Fruit fly (Drosophila melanogaster) whole organism, embryonic: ENCODE measurements around the gene Srp14.

Experiments
- Asciz ChIP-seq: fragments of 200-800 bp; sonication (Bioruptor generic); optimal IDR thresholded peaks from 2 replicates; lab custom pipeline; 2017; ENCODE audit warnings: missing biosample characterization, mild to moderate bottlenecking, missing genetic modification characterization, missing genetic modification reagents
- Atf6 ChIP-seq: fragments of 200-800 bp; sonication (Bioruptor generic); IDR thresholded peaks from 2 replicates; pipeline ENCODE4 v1.3.6; 2022; ENCODE audit warnings: missing biosample characterization, missing genetic modification characterization
- Blimp-1 ChIP-seq: fragments of 200-800 bp; sonication (Bioruptor generic); optimal IDR thresholded peaks from 3 replicates; lab custom pipeline; 2018; ENCODE audit warnings: missing biosample characterization, missing genetic modification characterization, mild to moderate bottlenecking, moderate library complexity, missing genetic modification reagents
- CG10209 ChIP-seq: fragments of 200-800 bp; sonication (Bioruptor generic); optimal IDR thresholded peaks from 3 replicates; lab custom pipeline; 2017; ENCODE audit warnings: missing biosample characterization, mild to moderate bottlenecking, missing genetic modification characterization, missing genetic modification reagents
- CG10267 ChIP-seq: fragments of 200-800 bp; sonication (Bioruptor generic); optimal IDR thresholded peaks from 2 replicates; lab custom pipeline; 2018; ENCODE audit warnings: missing biosample characterization, mild to moderate bottlenecking, missing genetic modification characterization, moderate library complexity
- CG10274 ChIP-seq: fragments of 200-800 bp; sonication (Bioruptor generic); optimal IDR thresholded peaks from 3 replicates; lab custom pipeline; 2017; ENCODE audit warnings: missing biosample characterization, mild to moderate bottlenecking, missing genetic modification characterization
- CG11504 ChIP-seq: fragments of 200-800 bp; sonication (Bioruptor generic); optimal IDR thresholded peaks from 3 replicates; lab custom pipeline; 2019; ENCODE audit warnings: missing biosample characterization, mild to moderate bottlenecking, missing genetic modification characterization, moderate library complexity
- CG12659 ChIP-seq: fragments of 200-800 bp; sonication (Bioruptor generic); optimal IDR thresholded peaks from 3 replicates; lab custom pipeline; 2017; ENCODE audit warnings: mild to moderate bottlenecking, missing biosample characterization, missing genetic modification reagents, missing genetic modification characterization
- CG13624 ChIP-seq: fragments of 200-800 bp; sonication (Bioruptor generic); optimal IDR thresholded peaks from 2 replicates; lab custom pipeline; 2016; ENCODE audit warnings: missing biosample characterization, missing genetic modification characterization
- CG15011 ChIP-seq: fragments of 200-800 bp; sonication (Bioruptor generic); optimal IDR thresholded peaks from 3 replicates; lab custom pipeline; 2018; ENCODE audit warnings: missing biosample characterization, mild to moderate bottlenecking, missing genetic modification characterization
- CG18476 ChIP-seq: fragments of 200-800 bp; sonication (Bioruptor generic); optimal IDR thresholded peaks from 2 replicates; lab custom pipeline; 2016; ENCODE audit warnings: missing biosample characterization, mild to moderate bottlenecking, missing genetic modification characterization
- CG2129 ChIP-seq: fragments of 200-800 bp; sonication (Bioruptor generic); IDR thresholded peaks from 2 replicates; pipeline ENCODE4 v1.3.6; 2022; ENCODE audit warnings: missing biosample characterization, missing genetic modification characterization; ENCODE audit not compliant: partially characterized antibody
- CG4424 ChIP-seq: fragments of 200-800 bp; sonication (Bioruptor generic); optimal IDR thresholded peaks from 3 replicates; lab custom pipeline; 2016; ENCODE audit warnings: missing biosample characterization, missing genetic modification characterization
- CG6689 ChIP-seq: fragments of 200-800 bp; sonication (Bioruptor generic); IDR thresholded peaks from 2 replicates; pipeline ENCODE4 v1.3.6; 2022; ENCODE audit warnings: missing biosample characterization, missing genetic modification characterization
- CG6854 ChIP-seq: fragments of 200-800 bp; sonication (Bioruptor generic); optimal IDR thresholded peaks from 3 replicates; lab custom pipeline; 2017; ENCODE audit warnings: missing biosample characterization, mild to moderate bottlenecking, missing genetic modification characterization
- CG9437 ChIP-seq: fragments of 200-800 bp; sonication (Bioruptor generic); optimal IDR thresholded peaks from 2 replicates; lab custom pipeline; 2018; ENCODE audit warnings: missing biosample characterization, mild to moderate bottlenecking, missing genetic modification characterization
- Dp ChIP-seq: fragments of 200-800 bp; sonication (Bioruptor generic); optimal IDR thresholded peaks from 2 replicates; lab custom pipeline; 2018; ENCODE audit warnings: missing biosample characterization, mild to moderate bottlenecking, missing genetic modification characterization, moderate library complexity
- Dref ChIP-seq: fragments of 200-800 bp; sonication (Bioruptor generic); IDR thresholded peaks from 2 replicates; pipeline ENCODE4 v1.3.6; 2022; ENCODE audit warnings: missing biosample characterization, missing genetic modification characterization
- Eip74EF ChIP-seq, 2 experiments: fragments of 200-800 bp in 1 of 2; fragments of >200 bp in 1 of 2; sonication (Bioruptor generic) in 1 of 2; optimal IDR thresholded peaks; 2 replicates each; lab custom pipeline; 2017 to 2019; ENCODE audit warnings: missing biosample characterization in 2 of 2, missing genetic modification characterization in 2 of 2, mild to moderate bottlenecking in 1 of 2, moderate library complexity in 1 of 2
- H2.0 ChIP-seq: fragments of 200-800 bp; sonication (Bioruptor generic); IDR thresholded peaks from 2 replicates; pipeline ENCODE4 v1.3.6; 2022; ENCODE audit warnings: missing biosample characterization, missing genetic modification characterization
- HHEX ChIP-seq: fragments of 200-800 bp; sonication (Bioruptor generic); optimal IDR thresholded peaks from 3 replicates; lab custom pipeline; 2017; ENCODE audit warnings: missing biosample characterization, mild to moderate bottlenecking, missing genetic modification characterization, missing genetic modification reagents
- HLH54F ChIP-seq: fragments of 200-800 bp; sonication (Bioruptor generic); optimal IDR thresholded peaks from 3 replicates; lab custom pipeline; 2016; ENCODE audit warnings: missing biosample characterization, missing genetic modification characterization
- Hmx ChIP-seq: fragments of 200-800 bp; sonication (Bioruptor generic); optimal IDR thresholded peaks from 2 replicates; lab custom pipeline; 2016; ENCODE audit warnings: missing biosample characterization, missing genetic modification characterization
- Hr39 ChIP-seq: fragments of >200 bp; optimal IDR thresholded peaks from 2 replicates; lab custom pipeline; 2017
- Hr78 ChIP-seq, 2 experiments: fragments of 200-800 bp in 1 of 2; fragments of >200 bp in 1 of 2; sonication (Bioruptor generic) in 1 of 2; optimal IDR thresholded peaks; 2 replicates each; lab custom pipeline; 2017 to 2019; ENCODE audit warnings: missing biosample characterization in 2 of 2, missing genetic modification characterization in 2 of 2, mild to moderate bottlenecking in 1 of 2, moderate library complexity in 1 of 2
- Myb ChIP-seq: fragments of 200-800 bp; sonication (Bioruptor generic); optimal IDR thresholded peaks from 2 replicates; lab custom pipeline; 2016; ENCODE audit warnings: missing biosample characterization, missing genetic modification characterization
- Optix ChIP-seq: fragments of 200-800 bp; sonication (Bioruptor generic); IDR thresholded peaks from 3 replicates; pipeline ENCODE4 v1.3.6; 2022; ENCODE audit warnings: missing biosample characterization, missing genetic modification characterization
- ab ChIP-seq: fragments of 200-800 bp; sonication (Bioruptor generic); optimal IDR thresholded peaks from 2 replicates; lab custom pipeline; 2016; ENCODE audit warnings: missing biosample characterization, missing genetic modification characterization
- ase ChIP-seq: fragments of 200-800 bp; sonication (Bioruptor generic); IDR thresholded peaks from 3 replicates; pipeline ENCODE4 v1.3.6; 2022; ENCODE audit warnings: missing biosample characterization, missing genetic modification characterization
- bowl ChIP-seq: fragments of 200-800 bp; sonication (Bioruptor generic); IDR thresholded peaks from 2 replicates; pipeline ENCODE4 v1.3.6; 2022; ENCODE audit warnings: missing biosample characterization, missing genetic modification characterization
- ci ChIP-seq: fragments of 200-800 bp; sonication (Bioruptor generic); IDR thresholded peaks from 3 replicates; pipeline ENCODE4 v1.3.6; 2022; ENCODE audit warnings: missing biosample characterization, missing genetic modification characterization
- disco-r ChIP-seq: fragments of 200-800 bp; sonication (Bioruptor generic); optimal IDR thresholded peaks from 2 replicates; lab custom pipeline; 2016; ENCODE audit warnings: missing biosample characterization, missing genetic modification characterization
- dm ChIP-seq: fragments of 200-800 bp; sonication (Bioruptor generic); optimal IDR thresholded peaks from 3 replicates; lab custom pipeline; 2016; ENCODE audit warnings: missing biosample characterization, missing genetic modification characterization
- dysf ChIP-seq: fragments of 200-800 bp; sonication (Bioruptor generic); IDR thresholded peaks from 3 replicates; pipeline ENCODE4 v1.3.6; 2022; ENCODE audit warnings: missing biosample characterization, missing genetic modification characterization
- emc ChIP-seq: fragments of 200-800 bp; sonication (Bioruptor generic); optimal IDR thresholded peaks from 2 replicates; lab custom pipeline; 2016; ENCODE audit warnings: missing biosample characterization, missing genetic modification characterization
- ftz-f1 ChIP-seq: fragments of 200-800 bp; sonication (Bioruptor generic); optimal IDR thresholded peaks from 2 replicates; lab custom pipeline; 2016; ENCODE audit warnings: missing biosample characterization, missing genetic modification characterization
- gfzf ChIP-seq: fragments of 200-800 bp; sonication (Bioruptor generic); optimal IDR thresholded peaks from 2 replicates; lab custom pipeline; 2016; ENCODE audit warnings: missing biosample characterization, mild to moderate bottlenecking, missing genetic modification characterization, moderate library complexity
- kah ChIP-seq: fragments of 200-800 bp; sonication (Bioruptor generic); optimal IDR thresholded peaks from 2 replicates; lab custom pipeline; 2018; ENCODE audit warnings: missing biosample characterization, mild to moderate bottlenecking, missing genetic modification characterization
- kni ChIP-seq: fragments of 200-800 bp; sonication (Bioruptor generic); optimal IDR thresholded peaks from 3 replicates; lab custom pipeline; 2017; ENCODE audit warnings: mild to moderate bottlenecking, missing biosample characterization, missing genetic modification reagents, missing genetic modification characterization
- lbe ChIP-seq: fragments of 200-800 bp; sonication (Bioruptor generic); optimal IDR thresholded peaks from 2 replicates; lab custom pipeline; 2016; ENCODE audit warnings: missing biosample characterization, mild to moderate bottlenecking, missing genetic modification characterization
- lov ChIP-seq, 2 experiments: fragments of 200-800 bp in 1 of 2; fragments of >200 bp in 1 of 2; sonication (Bioruptor generic) in 1 of 2; IDR thresholded peaks in 1 of 2; optimal IDR thresholded peaks in 1 of 2; 2 replicates in 1 of 2; 3 replicates in 1 of 2; pipeline versions ENCODE4 v1.3.6 to Lab custom; 2017 to 2022; ENCODE audit warnings: missing biosample characterization in 1 of 2, missing genetic modification characterization in 1 of 2
- prd ChIP-seq, 3 experiments: fragments of >200 bp in 2 of 3; fragments of 200-800 bp in 1 of 3; sonication (Bioruptor generic) in 1 of 3; optimal IDR thresholded peaks in 2 of 3; IDR thresholded peaks in 1 of 3; 2 replicates in 2 of 3; 3 replicates in 1 of 3; pipeline versions ENCODE4 v1.3.6 to Lab custom; 2017 to 2022; ENCODE audit warnings: missing biosample characterization in 1 of 3, missing genetic modification characterization in 1 of 3
- rib ChIP-seq: fragments of 200-800 bp; sonication (Bioruptor generic); IDR thresholded peaks from 2 replicates; pipeline ENCODE4 v1.3.6; 2022; ENCODE audit warnings: missing biosample characterization, missing genetic modification characterization
- sim ChIP-seq: fragments of 200-800 bp; sonication (Bioruptor generic); IDR thresholded peaks from 2 replicates; pipeline ENCODE4 v1.3.6; 2022; ENCODE audit warnings: missing biosample characterization, missing genetic modification characterization
- sna ChIP-seq: fragments of 200-800 bp; sonication (Bioruptor generic); IDR thresholded peaks from 2 replicates; pipeline ENCODE4 v1.3.6; 2022; ENCODE audit warnings: missing biosample characterization, missing genetic modification characterization; ENCODE audit not compliant: partially characterized antibody
- stc ChIP-seq: fragments of 200-800 bp; sonication (Bioruptor generic); IDR thresholded peaks from 2 replicates; pipeline ENCODE4 v1.3.6; 2022; ENCODE audit warnings: missing biosample characterization, missing genetic modification characterization
- zen ChIP-seq: fragments of 200-800 bp; sonication (Bioruptor generic); optimal IDR thresholded peaks from 3 replicates; lab custom pipeline; 2018; ENCODE audit warnings: missing biosample characterization, mild to moderate bottlenecking, missing genetic modification characterization, moderate library complexity
- zfh1 ChIP-seq: fragments of 200-800 bp; sonication (Bioruptor generic); IDR thresholded peaks from 3 replicates; pipeline ENCODE4 v1.3.6; 2022; ENCODE audit warnings: missing biosample characterization, missing genetic modification characterization

The Srp14 gene

dm6 chr3R:20542283-20543144, 37.4 kb upstream of the Srp14 start (continued):
- no peak for TF ChIP-seq gfzf (GFP tag; lab: Kevin White, UChicago)
- TF ChIP-seq Myb (GFP tag; lab: Kevin White, UChicago) = no peak
- TF ChIP-seq Eip74EF (GFP tag; optimal IDR thresholded peaks at IDR 0.05; lab: Kevin White, UChicago) = peak in 1 of 2 experiments; percentile 19
- TF ChIP-seq CG6689 = no peak
- TF ChIP-seq zfh1 (GFP tag; lab: Robert Waterston, UW) = peak; percentile 60; the same call in 2 of the 3 replicates
- TF ChIP-seq CG11504 (tag; lab: Kevin White, UChicago) = no peak
- 0 out of 2 replicates have a peak, but pooled peaks have one; percentile 22 for TF ChIP-seq sim
- no peak for TF ChIP-seq lov (optimal IDR thresholded peaks at IDR 0.05; lab: Kevin White, UChicago)
- TF ChIP-seq lov (GFP tag; IDR thresholded peaks at IDR 0.05; lab: Robert Waterston, UW) = no peak
- TF ChIP-seq ftz-f1 = no peak
- TF ChIP-seq CG6854 (GFP tag; lab: Kevin White, UChicago) = peak; percentile 13
- no peak for TF ChIP-seq Hmx (GFP tag; lab: Kevin White, UChicago)
- no peak for TF ChIP-seq kni (GFP tag; lab: Kevin White, UChicago)
- no peak for TF ChIP-seq CG9437 (GFP tag; lab: Kevin White, UChicago)
- peak; percentile 52 for TF ChIP-seq Blimp-1
- no peak for TF ChIP-seq CG2129 (GFP tag; lab: Robert Waterston, UW)
- peak; percentile 50 for TF ChIP-seq CG12659 (GFP tag; lab: Kevin White, UChicago)
- TF ChIP-seq CG15011 (GFP tag; lab: Kevin White, UChicago) = peak; percentile 63
- peak; percentile 21 for TF ChIP-seq disco-r
- no peak for TF ChIP-seq emc (GFP tag; lab: Kevin White, UChicago)
- no peak for TF ChIP-seq Optix
- no peak for TF ChIP-seq CG10274 (GFP tag; lab: Kevin White, UChicago)
- TF ChIP-seq Atf6 (GFP tag; lab: Robert Waterston, UW) = peak; percentile 59
- 0 out of 3 replicates have a peak, but pooled peaks have one; percentile 43 for TF ChIP-seq ci (GFP tag; lab: Robert Waterston, UW)
- peak; percentile 44 for TF ChIP-seq zen
- TF ChIP-seq rib (GFP tag; lab: Robert Waterston, UW) = no peak
- TF ChIP-seq Hr39 (lab: Kevin White, UChicago) = no peak
- peak; percentile 14 for TF ChIP-seq CG4424 (GFP tag; lab: Kevin White, UChicago)
- no peak for TF ChIP-seq dm (GFP tag; lab: Kevin White, UChicago)
- TF ChIP-seq bowl (GFP tag; lab: Robert Waterston, UW) = no peak
- TF ChIP-seq CG13624 (GFP tag; lab: Kevin White, UChicago) = no peak
- no peak for TF ChIP-seq lbe (GFP tag; lab: Kevin White, UChicago)
- no peak for TF ChIP-seq Dref (GFP tag; lab: Robert Waterston, UW)
- TF ChIP-seq CG18476 = peak; percentile 22
- TF ChIP-seq kah (GFP tag; lab: Kevin White, UChicago) = peak; percentile 56
- TF ChIP-seq ab (GFP tag; lab: Kevin White, UChicago) = no peak
- no peak for TF ChIP-seq prd (optimal IDR thresholded peaks at IDR 0.05; lab: Kevin White, UChicago)
- no peak for TF ChIP-seq prd (GFP tag; IDR thresholded peaks at IDR 0.05; lab: Robert Waterston, UW)
- no peak for TF ChIP-seq Dp
- peak in 1 of 2 experiments; percentile 31 for TF ChIP-seq Hr78 (GFP tag; optimal IDR thresholded peaks at IDR 0.05; lab: Kevin White, UChicago)
- TF ChIP-seq CG10209 (GFP tag; lab: Kevin White, UChicago) = peak; percentile 64
- TF ChIP-seq H2.0 (GFP tag; lab: Robert Waterston, UW) = no peak
- no peak for TF ChIP-seq HLH54F (GFP tag; lab: Kevin White, UChicago)
- TF ChIP-seq Asciz (GFP tag; lab: Kevin White, UChicago) = peak; percentile 82
- TF ChIP-seq stc (GFP tag; lab: Robert Waterston, UW) = no peak
- no peak for TF ChIP-seq ase
- TF ChIP-seq dysf = no peak
- peak; percentile 20 for TF ChIP-seq CG10267 (tag; lab: Kevin White, UChicago)
- no peak for TF ChIP-seq sna (GFP tag; lab: Robert Waterston, UW)
- peak; percentile 51 for TF ChIP-seq HHEX (GFP tag; lab: Kevin White, UChicago)
